Fruit fly (Drosophila melanogaster) whole organism, embryonic: Measurements from ENCODE around the gene fau.

ENCODE experiments used
- ATbp ChIP-seq: fragments of 200-800 bp; sonication (Bioruptor generic); optimal IDR thresholded peaks from 2 replicates; lab custom pipeline; 2017; ENCODE audit warnings: missing biosample characterization, mild to moderate bottlenecking, missing genetic modification characterization, missing genetic modification reagents
- Adf1 ChIP-seq: fragments of 200-800 bp; sonication (Bioruptor generic); IDR thresholded peaks from 2 replicates; pipeline ENCODE4 v1.3.6; 2022; ENCODE audit warnings: missing biosample characterization, missing genetic modification characterization
- B-H1 ChIP-seq: fragments of 200-800 bp; sonication (Bioruptor generic); IDR thresholded peaks from 3 replicates; pipeline ENCODE4 v1.3.6; 2022; ENCODE audit warnings: missing biosample characterization, missing genetic modification characterization
- C15 ChIP-seq: fragments of 200-800 bp; sonication (Bioruptor generic); IDR thresholded peaks from 3 replicates; pipeline ENCODE4 v1.3.6; 2022; ENCODE audit warnings: missing biosample characterization, missing genetic modification characterization
- CG10565 ChIP-seq: fragments of 200-800 bp; sonication (Bioruptor generic); optimal IDR thresholded peaks from 3 replicates; lab custom pipeline; 2016; ENCODE audit warnings: missing biosample characterization, mild to moderate bottlenecking, missing genetic modification characterization
- CG11696 ChIP-seq: fragments of 200-800 bp; sonication (Bioruptor generic); IDR thresholded peaks from 2 replicates; pipeline ENCODE4 v1.3.6; 2022; ENCODE audit warnings: missing biosample characterization, missing genetic modification characterization
- CG13424 ChIP-seq: fragments of 200-800 bp; sonication (Bioruptor generic); optimal IDR thresholded peaks from 2 replicates; lab custom pipeline; 2019; ENCODE audit warnings: missing biosample characterization, mild to moderate bottlenecking, missing genetic modification characterization, moderate library complexity
- CG17912 ChIP-seq: fragments of 200-800 bp; sonication (Bioruptor generic); optimal IDR thresholded peaks from 2 replicates; lab custom pipeline; 2018; ENCODE audit warnings: missing biosample characterization, mild to moderate bottlenecking, missing genetic modification characterization
- CG2889 ChIP-seq: fragments of 200-800 bp; sonication (Bioruptor generic); IDR thresholded peaks from 3 replicates; pipeline ENCODE4 v1.3.6; 2022; ENCODE audit warnings: missing biosample characterization, missing genetic modification characterization
- CG4854 ChIP-seq: fragments of 200-800 bp; sonication (Bioruptor generic); optimal IDR thresholded peaks from 2 replicates; lab custom pipeline; 2016; ENCODE audit warnings: missing biosample characterization, missing genetic modification characterization, inconsistent platforms
- CG6689 ChIP-seq: fragments of 200-800 bp; sonication (Bioruptor generic); IDR thresholded peaks from 2 replicates; pipeline ENCODE4 v1.3.6; 2022; ENCODE audit warnings: missing biosample characterization, missing genetic modification characterization
- CG7372 ChIP-seq: fragments of 200-800 bp; sonication (Bioruptor generic); IDR thresholded peaks from 2 replicates; pipeline ENCODE4 v1.3.6; 2022; ENCODE audit warnings: missing biosample characterization, missing genetic modification characterization
- CG8290 ChIP-seq, 3 experiments: fragments of 200-800 bp; sonication (Bioruptor generic); optimal IDR thresholded peaks; 2 replicates each; lab custom pipeline; 2016 to 2019; ENCODE audit warnings: missing biosample characterization in 3 of 3, missing genetic modification characterization in 3 of 3, mild to moderate bottlenecking in 2 of 3, moderate library complexity in 1 of 3
- D19A ChIP-seq: fragments of 200-800 bp; optimal IDR thresholded peaks from 3 replicates; lab custom pipeline; 2019; ENCODE audit warnings: missing biosample characterization, mild to moderate bottlenecking, missing genetic modification characterization, moderate library complexity
- Ets65A ChIP-seq: fragments of 200-800 bp; sonication (Bioruptor generic); peaks from one replicate; lab custom pipeline; 2016; ENCODE audit warnings: missing biosample characterization, missing genetic modification characterization
- H15 ChIP-seq: fragments of 200-800 bp; sonication (Bioruptor generic); IDR thresholded peaks from 3 replicates; pipeline ENCODE4 v1.3.6; 2022; ENCODE audit warnings: missing biosample characterization, missing genetic modification characterization
- HLH3B ChIP-seq: fragments of 200-800 bp; sonication (Bioruptor generic); IDR thresholded peaks from 2 replicates; pipeline ENCODE4 v1.3.6; 2022; ENCODE audit warnings: missing biosample characterization, missing genetic modification characterization
- HLH54F ChIP-seq: fragments of 200-800 bp; sonication (Bioruptor generic); optimal IDR thresholded peaks from 3 replicates; lab custom pipeline; 2016; ENCODE audit warnings: missing biosample characterization, missing genetic modification characterization
- Med ChIP-seq: fragments of 200-800 bp; sonication (Bioruptor generic); peaks from one replicate; lab custom pipeline; 2016; ENCODE audit warnings: missing biosample characterization, missing genetic modification characterization, mild to moderate bottlenecking, inconsistent platforms, moderate library complexity
- Meics ChIP-seq: fragments of 200-800 bp; sonication (Bioruptor generic); optimal IDR thresholded peaks from 2 replicates; lab custom pipeline; 2017; ENCODE audit warnings: missing biosample characterization, mild to moderate bottlenecking, missing genetic modification characterization
- Pdp1 ChIP-seq, 2 experiments: fragments of 200-800 bp; sonication (Bioruptor generic); optimal IDR thresholded peaks; 3 replicates each; lab custom pipeline; 2016; ENCODE audit warnings: missing biosample characterization in 2 of 2, missing genetic modification characterization in 2 of 2, mild to moderate bottlenecking in 1 of 2, moderate library complexity in 1 of 2
- Sox102F ChIP-seq: fragments of 200-800 bp; sonication (Bioruptor generic); optimal IDR thresholded peaks from 2 replicates; lab custom pipeline; 2018; ENCODE audit warnings: missing biosample characterization, mild to moderate bottlenecking, missing genetic modification characterization, moderate library complexity
- Trl ChIP-seq, 3 experiments: fragments of >200 bp in 2 of 3; fragments of 200-800 bp in 1 of 3; sonication (Bioruptor generic) in 1 of 3; optimal IDR thresholded peaks; 2 replicates in 1 of 3; 3 replicates in 2 of 3; lab custom pipeline; 2016 to 2017; ENCODE audit warnings: missing biosample characterization in 1 of 3, missing genetic modification characterization in 1 of 3
- ap ChIP-seq: fragments of 200-800 bp; sonication (Bioruptor generic); IDR thresholded peaks from 2 replicates; pipeline ENCODE4 v1.3.6; 2022; ENCODE audit warnings: missing biosample characterization, missing genetic modification characterization
- ato ChIP-seq: fragments of 200-800 bp; sonication (Bioruptor generic); IDR thresholded peaks from 2 replicates; pipeline ENCODE4 v1.3.6; 2022; ENCODE audit warnings: missing biosample characterization, missing genetic modification characterization; ENCODE audit not compliant: partially characterized antibody
- bab2 ChIP-seq: fragments of 200-800 bp; sonication (Bioruptor generic); optimal IDR thresholded peaks from 2 replicates; lab custom pipeline; 2016; ENCODE audit warnings: missing biosample characterization, missing genetic modification characterization
- crc ChIP-seq: fragments of 200-800 bp; sonication (Bioruptor generic); optimal IDR thresholded peaks from 2 replicates; lab custom pipeline; 2016; ENCODE audit warnings: missing biosample characterization, missing genetic modification characterization
- da ChIP-seq: fragments of 200-800 bp; sonication (Bioruptor generic); optimal IDR thresholded peaks from 2 replicates; lab custom pipeline; 2016; ENCODE audit warnings: missing biosample characterization, missing genetic modification characterization
- dm ChIP-seq: fragments of 200-800 bp; sonication (Bioruptor generic); optimal IDR thresholded peaks from 3 replicates; lab custom pipeline; 2016; ENCODE audit warnings: missing biosample characterization, missing genetic modification characterization
- dysf ChIP-seq: fragments of 200-800 bp; sonication (Bioruptor generic); IDR thresholded peaks from 3 replicates; pipeline ENCODE4 v1.3.6; 2022; ENCODE audit warnings: missing biosample characterization, missing genetic modification characterization
- emc ChIP-seq: fragments of 200-800 bp; sonication (Bioruptor generic); optimal IDR thresholded peaks from 2 replicates; lab custom pipeline; 2016; ENCODE audit warnings: missing biosample characterization, missing genetic modification characterization
- ems ChIP-seq: fragments of 200-800 bp; sonication (Bioruptor generic); optimal IDR thresholded peaks from 3 replicates; lab custom pipeline; 2016; ENCODE audit warnings: missing biosample characterization, missing genetic modification characterization
- ewg ChIP-seq: fragments of 200-800 bp; sonication (Bioruptor generic); optimal IDR thresholded peaks from 3 replicates; lab custom pipeline; 2017; ENCODE audit warnings: mild to moderate bottlenecking, missing biosample characterization, missing genetic modification reagents, missing genetic modification characterization
- fd96Cb ChIP-seq: fragments of 200-800 bp; sonication (Bioruptor generic); optimal IDR thresholded peaks from 2 replicates; lab custom pipeline; 2018; ENCODE audit warnings: missing biosample characterization, mild to moderate bottlenecking, missing genetic modification characterization, moderate library complexity
- gfzf ChIP-seq: fragments of 200-800 bp; sonication (Bioruptor generic); optimal IDR thresholded peaks from 2 replicates; lab custom pipeline; 2016; ENCODE audit warnings: missing biosample characterization, mild to moderate bottlenecking, missing genetic modification characterization, moderate library complexity
- gsb-n ChIP-seq: fragments of 200-800 bp; sonication (Bioruptor generic); optimal IDR thresholded peaks from 3 replicates; lab custom pipeline; 2018; ENCODE audit warnings: missing biosample characterization, mild to moderate bottlenecking, missing genetic modification characterization
- hkb ChIP-seq, 2 experiments: fragments of 200-800 bp in 1 of 2; fragments of >200 bp in 1 of 2; sonication (Bioruptor generic) in 1 of 2; IDR thresholded peaks in 1 of 2; optimal IDR thresholded peaks in 1 of 2; 2 replicates each; pipeline versions ENCODE4 v1.3.6 to Lab custom; 2017 to 2022; ENCODE audit warnings: missing biosample characterization in 1 of 2, missing genetic modification characterization in 1 of 2
- insv ChIP-seq, 2 experiments: fragments of 200-800 bp; sonication (Bioruptor generic); optimal IDR thresholded peaks; 3 replicates each; lab custom pipeline; 2016 to 2018; ENCODE audit warnings: missing biosample characterization in 2 of 2, missing genetic modification characterization in 2 of 2
- kni ChIP-seq: fragments of 200-800 bp; sonication (Bioruptor generic); optimal IDR thresholded peaks from 3 replicates; lab custom pipeline; 2017; ENCODE audit warnings: mild to moderate bottlenecking, missing biosample characterization, missing genetic modification reagents, missing genetic modification characterization
- lmd ChIP-seq: fragments of 200-800 bp; sonication (Bioruptor generic); IDR thresholded peaks from 2 replicates; pipeline ENCODE4 v1.3.6; 2022; ENCODE audit warnings: missing biosample characterization, missing genetic modification characterization
- mam ChIP-seq: fragments of 200-800 bp; sonication (Bioruptor generic); optimal IDR thresholded peaks from 3 replicates; lab custom pipeline; 2016; ENCODE audit warnings: missing biosample characterization, missing genetic modification characterization
- pan ChIP-seq, 4 experiments: fragments of >200 bp in 3 of 4; fragments of 200-800 bp in 1 of 4; sonication (Bioruptor generic) in 1 of 4; optimal IDR thresholded peaks in 3 of 4; IDR thresholded peaks in 1 of 4; 2 replicates each; pipeline versions ENCODE4 v1.3.6 to Lab custom; 2017 to 2022; ENCODE audit warnings: missing biosample characterization in 2 of 4, missing genetic modification characterization in 2 of 4, mixed read lengths in 1 of 4
- phol ChIP-seq: fragments of 200-800 bp; sonication (Bioruptor generic); optimal IDR thresholded peaks from 3 replicates; lab custom pipeline; 2018; ENCODE audit warnings: missing biosample characterization, mild to moderate bottlenecking, missing genetic modification characterization, moderate library complexity
- prd ChIP-seq, 3 experiments: fragments of >200 bp in 2 of 3; fragments of 200-800 bp in 1 of 3; sonication (Bioruptor generic) in 1 of 3; optimal IDR thresholded peaks in 2 of 3; IDR thresholded peaks in 1 of 3; 2 replicates in 2 of 3; 3 replicates in 1 of 3; pipeline versions ENCODE4 v1.3.6 to Lab custom; 2017 to 2022; ENCODE audit warnings: missing biosample characterization in 1 of 3, missing genetic modification characterization in 1 of 3
- sens ChIP-seq: fragments of 200-800 bp; sonication (Bioruptor generic); peaks from one replicate; lab custom pipeline; 2016; ENCODE audit warnings: missing biosample characterization, missing genetic modification characterization
- ttk ChIP-seq: fragments of 200-800 bp; sonication (Bioruptor generic); IDR thresholded peaks from 2 replicates; pipeline ENCODE4 v2.1.2; 2022; ENCODE audit warnings: missing biosample characterization, missing genetic modification characterization
- zen2 ChIP-seq: fragments of 200-800 bp; sonication (Bioruptor generic); IDR thresholded peaks from 3 replicates; pipeline ENCODE4 v1.3.6; 2022; ENCODE audit warnings: missing biosample characterization, missing genetic modification characterization; ENCODE audit not compliant: partially characterized antibody

The fau gene

dm6 chr3R:10776047-10776659 is 1.0 kb downstream of the fau start (continued):
- TF ChIP-seq emc (GFP tag; lab: Kevin White, UChicago) = no peak
- TF ChIP-seq Trl (optimal IDR thresholded peaks at IDR 0.05; lab: Kevin White, UChicago) = no peak
- TF ChIP-seq Trl (GFP tag; optimal IDR thresholded peaks at IDR 0.05; lab: Kevin White, UChicago) = no peak
- TF ChIP-seq CG17912 = no peak
- TF ChIP-seq sens (GFP tag; lab: Kevin White, UChicago) = peak; percentile 67
- TF ChIP-seq bab2 (GFP tag; lab: Kevin White, UChicago) = no peak
- peak; percentile 54 for TF ChIP-seq D19A (tag; lab: Kevin White, UChicago)
- TF ChIP-seq mam (GFP tag; lab: Kevin White, UChicago) = no peak
- peak; percentile 86 for TF ChIP-seq Ets65A (GFP tag; lab: Kevin White, UChicago)
- TF ChIP-seq CG10565 = no peak
- no peak for TF ChIP-seq CG4854
- TF ChIP-seq ewg (GFP tag; lab: Kevin White, UChicago) = no peak
- no peak for TF ChIP-seq Pdp1 (GFP tag; optimal IDR thresholded peaks at IDR 0.05; lab: Kevin White, UChicago)
- no peak for TF ChIP-seq gsb-n
- no peak for TF ChIP-seq Meics
- no peak for TF ChIP-seq kni
- no peak for TF ChIP-seq crc
- TF ChIP-seq Sox102F (GFP tag; lab: Kevin White, UChicago) = no peak
- no peak for TF ChIP-seq insv (GFP tag; optimal IDR thresholded peaks at IDR 0.05; lab: Kevin White, UChicago)
- no peak for TF ChIP-seq Adf1 (GFP tag; lab: Robert Waterston, UW)

DNA sequence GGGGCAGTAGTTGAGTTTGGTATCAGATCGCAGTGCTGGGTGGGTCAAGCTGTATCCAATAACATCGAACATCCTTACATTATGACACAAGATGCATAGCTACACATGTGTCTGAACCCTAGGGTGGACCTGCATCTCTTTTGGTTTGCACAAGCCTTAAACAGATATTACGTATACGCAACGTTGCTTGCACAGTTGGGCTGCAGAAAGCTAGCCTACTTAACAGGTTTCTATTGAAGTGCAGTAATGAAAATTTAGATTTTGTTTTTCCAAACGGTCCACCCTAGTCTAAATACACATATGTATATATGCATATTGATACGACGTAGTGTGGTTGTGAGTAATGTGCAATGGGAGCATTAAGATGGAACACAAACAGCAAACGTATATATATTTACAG is 1.9 kb downstream of the fau start:
- TF ChIP-seq dm (GFP tag; lab: Kevin White, UChicago) (no peak), ems (peak; percentile 38), CG2889 (no peak), CG11696 (0 out of 2 replicates have a peak, but pooled peaks have one; percentile 16), fd96Cb (tag; lab: Kevin White, UChicago) (no peak), CG13424 (tag; lab: Kevin White, UChicago) (peak; percentile 1), dysf (GFP tag; lab: Robert Waterston, UW) (peak; percentile 41; the same call in 1 of the 3 replicates), H15 (0 out of 3 replicates have a peak, but pooled peaks have one; percentile 38), ATbp (GFP tag; lab: Kevin White, UChicago) (no peak), CG7372 (peak; percentile 35; the same call in 1 of the 2 replicates), phol (peak; percentile 13), HLH54F (GFP tag; lab: Kevin White, UChicago) (no peak), CG6689 (GFP tag; lab: Robert Waterston, UW) (peak; percentile 42), B-H1 (no peak), ap (no peak), Med (peak; percentile 74), ato (GFP tag; lab: Robert Waterston, UW) (no peak), HLH3B (GFP tag; lab: Robert Waterston, UW) (0 out of 2 replicates have a peak, but pooled peaks have one; percentile 20), da (GFP tag; lab: Kevin White, UChicago) (no peak), zen2 (GFP tag; lab: Robert Waterston, UW) (no peak), lmd (GFP tag; lab: Robert Waterston, UW) (peak; percentile 27; the same call in 1 of the 2 replicates), pan (optimal IDR thresholded peaks at IDR 0.05; lab: Kevin White, UChicago) (no peak), pan (GFP tag; optimal IDR thresholded peaks at IDR 0.05 in 1 of 2, IDR thresholded peaks at IDR 0.05 in 1 of 2) (peak in 1 of 2 experiments; percentile 16), CG8290 (GFP tag; optimal IDR thresholded peaks at IDR 0.05; lab: Kevin White, UChicago) (no peak), CG8290 (tag; optimal IDR thresholded peaks at IDR 0.05; lab: Kevin White, UChicago) (peak in 1 of 2 experiments; percentile 14), ttk (GFP tag; lab: Robert Waterston, UW) (0 out of 2 replicates have a peak, but pooled peaks have one; percentile 19), C15 (GFP tag; lab: Robert Waterston, UW) (0 out of 3 replicates have a peak, but pooled peaks have one; percentile 42), Ets65A (GFP tag; lab: Kevin White, UChicago) (peak; percentile 86), gfzf (GFP tag; lab: Kevin White, UChicago) (no peak), hkb (optimal IDR thresholded peaks at IDR 0.05; lab: Kevin White, UChicago) (no peak), hkb (GFP tag; IDR thresholded peaks at IDR 0.05; lab: Robert Waterston, UW) (0 out of 2 replicates have a peak, but pooled peaks have one; percentile 13), prd (optimal IDR thresholded peaks at IDR 0.05; lab: Kevin White, UChicago) (no peak), prd (GFP tag; IDR thresholded peaks at IDR 0.05; lab: Robert Waterston, UW) (0 out of 3 replicates have a peak, but pooled peaks have one; percentile 35)
